Worm (Caenorhabditis elegans) whole organism, L2 larva: ENCODE data around the gene skn-1.

Experiments used
- C34F6.9 ChIP-seq: fragments of 150-350 bp; optimal IDR thresholded peaks from 2 replicates; lab custom pipeline; 2014; ENCODE audit warnings: missing biosample characterization, missing genetic modification characterization
- R02D3.7 ChIP-seq: fragments of 150-350 bp; optimal IDR thresholded peaks from 2 replicates; lab custom pipeline; 2014; ENCODE audit warnings: missing biosample characterization, missing genetic modification characterization
- Y55F3AM.14 ChIP-seq: fragments of 200-800 bp; sonication (Bioruptor generic); optimal IDR thresholded peaks from 2 replicates; lab custom pipeline; 2018; ENCODE audit warnings: mild to moderate bottlenecking, missing genetic modification characterization, missing compliant biosample characterization
- ZK546.5 ChIP-seq: sonication (generic microtip); optimal IDR thresholded peaks from 2 replicates; lab custom pipeline; 2017; ENCODE audit warnings: missing biosample characterization, missing genetic modification characterization
- alr-1 ChIP-seq: fragments of 150-350 bp; optimal IDR thresholded peaks from 2 replicates; lab custom pipeline; 2014; ENCODE audit warnings: missing biosample characterization, missing genetic modification characterization
- aly-2 ChIP-seq: fragments of 150-350 bp; optimal IDR thresholded peaks from 2 replicates; lab custom pipeline; 2014; ENCODE audit warnings: missing biosample characterization, missing genetic modification characterization
- ama-1 ChIP-seq: fragments of 150-350 bp; optimal IDR thresholded peaks from 2 replicates; lab custom pipeline; 2018; ENCODE audit warnings: inconsistent platforms
- blmp-1 ChIP-seq: sonication (generic microtip); optimal IDR thresholded peaks from 2 replicates; lab custom pipeline; 2017; ENCODE audit warnings: missing genetic modification characterization, mild to moderate bottlenecking, missing compliant biosample characterization, antibody characterized with exemption, moderate library complexity; ENCODE audit not compliant: insufficient read depth
- ceh-16 ChIP-seq: fragments of 150-350 bp; optimal IDR thresholded peaks from 2 replicates; lab custom pipeline; 2014; ENCODE audit warnings: missing biosample characterization, missing genetic modification characterization
- ceh-82 ChIP-seq: fragments of 150-350 bp; optimal IDR thresholded peaks from 2 replicates; lab custom pipeline; 2014; ENCODE audit warnings: missing biosample characterization, missing genetic modification characterization
- egl-27 ChIP-seq: sonication (generic microtip); optimal IDR thresholded peaks from 3 replicates; lab custom pipeline; 2017; ENCODE audit warnings: missing biosample characterization, missing genetic modification reagents, missing genetic modification characterization
- fos-1 ChIP-seq: fragments of 150-350 bp; optimal IDR thresholded peaks from 2 replicates; lab custom pipeline; 2014; ENCODE audit warnings: missing biosample characterization, missing genetic modification characterization
- gmeb-1 ChIP-seq: fragments of 150-350 bp; optimal IDR thresholded peaks from 2 replicates; lab custom pipeline; 2014; ENCODE audit warnings: missing biosample characterization, missing genetic modification characterization
- lin-13 ChIP-seq: fragments of 150-350 bp; optimal IDR thresholded peaks from 2 replicates; lab custom pipeline; 2014; ENCODE audit warnings: missing biosample characterization, missing genetic modification reagents, missing genetic modification characterization
- lin-39 ChIP-seq: fragments of 150-350 bp; optimal IDR thresholded peaks from 2 replicates; lab custom pipeline; 2014; ENCODE audit warnings: missing biosample characterization, missing genetic modification reagents, missing genetic modification characterization
- lsy-2 ChIP-seq, 2 experiments: fragments of 150-350 bp in 1 of 2; sonication (generic microtip) in 1 of 2; optimal IDR thresholded peaks; 2 replicates each; lab custom pipeline; 2014 to 2017; ENCODE audit warnings: missing biosample characterization in 2 of 2, missing genetic modification characterization in 2 of 2
- mab-5 ChIP-seq: fragments of 150-350 bp; optimal IDR thresholded peaks from 2 replicates; lab custom pipeline; 2014; ENCODE audit warnings: missing biosample characterization, missing genetic modification characterization
- mbf-1 ChIP-seq: sonication (generic microtip); optimal IDR thresholded peaks from 2 replicates; lab custom pipeline; 2017; ENCODE audit warnings: missing biosample characterization, missing genetic modification characterization
- mdl-1 ChIP-seq, 2 experiments: fragments of 150-350 bp in 1 of 2; sonication (generic microtip) in 1 of 2; optimal IDR thresholded peaks; 2 replicates each; lab custom pipeline; 2017; ENCODE audit warnings: missing biosample characterization in 2 of 2, missing genetic modification characterization in 2 of 2
- nhr-10 ChIP-seq: sonication (generic microtip); optimal IDR thresholded peaks from 2 replicates; lab custom pipeline; 2017; ENCODE audit warnings: missing biosample characterization, missing genetic modification characterization
- nhr-11 ChIP-seq: fragments of 150-350 bp; optimal IDR thresholded peaks from 2 replicates; lab custom pipeline; 2014; ENCODE audit warnings: missing biosample characterization, missing genetic modification characterization
- nhr-12 ChIP-seq: fragments of 150-350 bp; optimal IDR thresholded peaks from 2 replicates; lab custom pipeline; 2014; ENCODE audit warnings: missing biosample characterization, missing genetic modification characterization
- nhr-129 ChIP-seq: fragments of 150-350 bp; optimal IDR thresholded peaks from 2 replicates; lab custom pipeline; 2014; ENCODE audit warnings: missing biosample characterization, missing genetic modification characterization
- nhr-21 ChIP-seq: fragments of 150-350 bp; optimal IDR thresholded peaks from 2 replicates; lab custom pipeline; 2014; ENCODE audit warnings: missing biosample characterization, missing genetic modification characterization
- nhr-23 ChIP-seq: fragments of 150-350 bp; optimal IDR thresholded peaks from 2 replicates; lab custom pipeline; 2014; ENCODE audit warnings: missing biosample characterization, missing genetic modification reagents, missing genetic modification characterization
- nhr-237 ChIP-seq: fragments of 150-350 bp; optimal IDR thresholded peaks from 2 replicates; lab custom pipeline; 2014; ENCODE audit warnings: missing biosample characterization, missing genetic modification characterization
- nhr-25 ChIP-seq: fragments of 150-350 bp; sonication (generic microtip); optimal IDR thresholded peaks from 3 replicates; lab custom pipeline; 2014; ENCODE audit warnings: missing biosample characterization, missing genetic modification characterization
- nhr-6 ChIP-seq: fragments of 150-350 bp; optimal IDR thresholded peaks from 2 replicates; lab custom pipeline; 2014; ENCODE audit warnings: missing biosample characterization, missing genetic modification characterization
- nhr-77 ChIP-seq: fragments of 150-350 bp; optimal IDR thresholded peaks from 2 replicates; lab custom pipeline; 2014; ENCODE audit warnings: missing biosample characterization, missing genetic modification characterization
- peb-1 ChIP-seq: fragments of 150-350 bp; optimal IDR thresholded peaks from 2 replicates; lab custom pipeline; 2014; ENCODE audit warnings: missing biosample characterization, missing genetic modification characterization
- sem-4 ChIP-seq: fragments of 150-350 bp; optimal IDR thresholded peaks from 2 replicates; lab custom pipeline; 2014; ENCODE audit warnings: missing biosample characterization, missing genetic modification reagents, missing genetic modification characterization
- skn-1 ChIP-seq: sonication (generic microtip); optimal IDR thresholded peaks from 2 replicates; lab custom pipeline; 2017; ENCODE audit warnings: missing biosample characterization, missing genetic modification characterization
- sma-3 ChIP-seq: sonication (generic microtip); optimal IDR thresholded peaks from 2 replicates; lab custom pipeline; 2016; ENCODE audit warnings: missing genetic modification reagents, missing genetic modification characterization, missing compliant biosample characterization
- sma-9 ChIP-seq, 2 experiments: fragments of 150-350 bp in 1 of 2; sonication (generic microtip) in 1 of 2; optimal IDR thresholded peaks; 2 replicates each; lab custom pipeline; 2014 to 2016; ENCODE audit warnings: missing genetic modification characterization in 2 of 2, mild to moderate bottlenecking in 1 of 2, missing biosample characterization in 1 of 2, missing compliant biosample characterization in 1 of 2, missing genetic modification reagents in 1 of 2, moderate library complexity in 1 of 2
- snpc-4 ChIP-seq: fragments of 150-350 bp; optimal IDR thresholded peaks from 2 replicates; lab custom pipeline; 2014; ENCODE audit warnings: missing biosample characterization, missing genetic modification characterization
- unc-55 ChIP-seq: fragments of 150-350 bp; sonication (generic microtip); optimal IDR thresholded peaks from 3 replicates; lab custom pipeline; 2014; ENCODE audit warnings: missing biosample characterization, missing genetic modification reagents, missing genetic modification characterization
- unc-62 ChIP-seq: fragments of 150-350 bp; optimal IDR thresholded peaks from 2 replicates; lab custom pipeline; 2014; ENCODE audit warnings: missing biosample characterization, missing genetic modification reagents, missing genetic modification characterization
- zag-1 ChIP-seq: fragments of 150-350 bp; optimal IDR thresholded peaks from 2 replicates; lab custom pipeline; 2014; ENCODE audit warnings: missing biosample characterization, missing genetic modification characterization
- ztf-1 ChIP-seq: fragments of 200-800 bp; sonication (Bioruptor generic); conservative IDR thresholded peaks from 2 replicates; pipeline ENCODE4 v1.3.6; 2022; ENCODE audit warnings: missing genetic modification characterization, missing compliant biosample characterization
- ztf-4 ChIP-seq: fragments of 150-350 bp; optimal IDR thresholded peaks from 2 replicates; lab custom pipeline; 2014; ENCODE audit warnings: missing biosample characterization, missing genetic modification characterization

The skn-1 gene

DNA sequence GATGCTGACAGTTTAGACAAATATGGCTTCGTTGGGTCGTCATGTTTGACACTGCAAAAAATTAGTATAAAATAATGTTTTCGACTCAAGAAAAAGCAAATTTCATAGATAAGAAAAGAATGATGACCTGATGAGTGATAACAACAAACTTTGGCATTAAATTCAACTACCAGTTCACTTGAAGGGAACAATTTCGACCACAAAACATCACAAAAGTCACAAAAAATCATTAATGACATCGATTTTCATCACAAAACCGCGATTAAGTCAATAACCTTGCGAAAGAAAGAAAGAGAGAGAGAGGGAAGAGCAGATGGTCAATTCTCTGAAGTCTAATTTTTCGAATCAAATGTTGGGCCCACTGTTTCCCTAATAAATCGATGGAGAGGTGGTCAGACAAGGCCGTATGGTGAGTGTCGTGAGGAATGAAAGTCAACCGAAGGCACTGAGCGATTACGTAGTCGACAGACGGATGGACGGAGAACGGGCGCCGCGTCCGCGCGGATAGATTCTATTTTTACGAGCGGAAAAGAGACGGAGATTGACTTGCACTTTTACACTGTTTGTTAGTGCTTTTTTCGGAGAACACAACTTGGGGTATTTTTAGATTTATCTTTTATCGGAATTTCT is 4.3 kb upstream of the skn-1 start, which contains the start of gene bec-1:
TSS of gene bec-1 (minus strand) at position 51 of the 630 bp plus-strand sequence.
- peak; percentile 69 for TF ChIP-seq skn-1 (tag; lab: Kevin White, UChicago)
- TF ChIP-seq mab-5 (tag; lab: Kevin White, UChicago), result no peak
- no peak for TF ChIP-seq blmp-1 (tag; lab: Kevin White, UChicago)
- no peak for TF ChIP-seq aly-2 (tag; lab: Kevin White, UChicago)
- no peak for TF ChIP-seq snpc-4 (tag; lab: Kevin White, UChicago)
- no peak for TF ChIP-seq egl-27 (tag; lab: Kevin White, UChicago)
- TF ChIP-seq zag-1 (tag; lab: Kevin White, UChicago), result no peak
- peak; percentile 30 for TF ChIP-seq nhr-25 (tag; lab: Kevin White, UChicago)
- no peak for TF ChIP-seq nhr-10 (tag; lab: Kevin White, UChicago)

DNA sequence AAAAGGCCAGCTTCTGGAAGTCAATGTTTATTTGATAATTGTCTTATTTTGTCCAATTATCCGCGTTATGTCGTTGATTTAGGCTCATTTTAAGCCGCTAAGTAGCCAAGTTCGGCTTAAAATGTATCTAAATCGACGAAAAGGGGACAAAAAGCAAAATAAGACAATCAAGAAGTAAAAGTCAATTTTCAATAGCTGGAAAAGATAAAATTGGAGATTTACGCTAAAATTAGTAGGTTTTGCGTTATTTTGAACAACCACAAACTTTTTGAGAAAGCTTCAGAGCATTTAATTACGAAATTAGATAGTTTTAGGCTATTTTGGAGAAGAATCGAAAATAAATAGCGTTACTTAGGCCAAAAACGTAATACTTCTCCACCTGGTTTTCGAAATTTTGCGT is 2.7 kb upstream of the skn-1 start:
- no peak for TF ChIP-seq egl-27 (tag; lab: Kevin White, UChicago)
- no peak for TF ChIP-seq lsy-2 (tag; optimal IDR thresholded peaks at IDR 0.05; lab: Kevin White, UChicago)
- no peak for TF ChIP-seq sem-4
- TF ChIP-seq ztf-1 (GFP tag; lab: Robert Waterston, UW), result no peak
- TF ChIP-seq nhr-77 (tag; lab: Kevin White, UChicago), result no peak
- TF ChIP-seq nhr-129 (tag; lab: Kevin White, UChicago), result no peak
- no peak for TF ChIP-seq aly-2 (tag; lab: Kevin White, UChicago)
- no peak for TF ChIP-seq sma-3 (GFP tag; lab: Kevin White, UChicago)
- no peak for TF ChIP-seq lin-13
- no peak for TF ChIP-seq mab-5 (tag; lab: Kevin White, UChicago)
- TF ChIP-seq nhr-6 (tag; lab: Kevin White, UChicago), result no peak
- no peak for TF ChIP-seq zag-1 (tag; lab: Kevin White, UChicago)
- TF ChIP-seq nhr-10 (tag; lab: Kevin White, UChicago), result no peak
- no peak for TF ChIP-seq ceh-82 (tag; lab: Kevin White, UChicago)
- TF ChIP-seq lin-39, result no peak
- no peak for TF ChIP-seq ceh-16
- TF ChIP-seq sma-9 (GFP tag; optimal IDR thresholded peaks at IDR 0.05; lab: Kevin White, UChicago), result no peak
- no peak for TF ChIP-seq sma-9 (tag; optimal IDR thresholded peaks at IDR 0.05; lab: Kevin White, UChicago)
- no peak for TF ChIP-seq nhr-21 (tag; lab: Kevin White, UChicago)
- TF ChIP-seq fos-1 (tag; lab: Kevin White, UChicago), result no peak
- TF ChIP-seq, all 48 proteins: peak for 0

DNA sequence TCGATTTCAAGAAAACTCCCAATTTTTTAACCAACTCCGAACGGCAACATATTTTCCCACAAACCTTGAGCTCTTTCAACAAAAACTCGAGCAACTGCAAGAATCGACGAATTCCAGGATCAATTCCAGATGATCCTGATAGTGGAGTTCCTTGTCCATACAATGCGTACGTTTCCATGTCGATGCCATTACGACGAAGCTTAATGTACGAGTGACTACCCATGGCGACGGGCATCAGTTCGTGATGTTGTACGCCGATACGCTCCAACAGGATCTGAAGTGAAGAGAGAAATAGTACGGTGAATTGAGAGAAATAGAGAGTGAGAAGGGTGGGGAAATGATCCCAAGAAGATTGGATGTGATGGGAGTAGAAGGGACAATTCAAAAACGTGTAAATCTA is 1.9 kb upstream of the skn-1 start:
- TF ChIP-seq nhr-25 (tag; lab: Kevin White, UChicago), result no peak
- TF ChIP-seq ZK546.5 (tag; lab: Kevin White, UChicago), result no peak
- TF ChIP-seq ztf-4 (tag; lab: Kevin White, UChicago), result no peak
- TF ChIP-seq nhr-6 (tag; lab: Kevin White, UChicago), result no peak
- no peak for TF ChIP-seq unc-62 (GFP tag; lab: Kevin White, UChicago)
- TF ChIP-seq mdl-1 (tag; optimal IDR thresholded peaks at IDR 0.05; lab: Kevin White, UChicago), result no peak
- TF ChIP-seq lsy-2 (tag; optimal IDR thresholded peaks at IDR 0.05; lab: Kevin White, UChicago), result no peak
- TF ChIP-seq snpc-4 (tag; lab: Kevin White, UChicago), result no peak
- TF ChIP-seq gmeb-1 (tag; lab: Kevin White, UChicago), result no peak
- TF ChIP-seq zag-1 (tag; lab: Kevin White, UChicago), result no peak
- TF ChIP-seq, all 48 proteins: peak for 0

DNA sequence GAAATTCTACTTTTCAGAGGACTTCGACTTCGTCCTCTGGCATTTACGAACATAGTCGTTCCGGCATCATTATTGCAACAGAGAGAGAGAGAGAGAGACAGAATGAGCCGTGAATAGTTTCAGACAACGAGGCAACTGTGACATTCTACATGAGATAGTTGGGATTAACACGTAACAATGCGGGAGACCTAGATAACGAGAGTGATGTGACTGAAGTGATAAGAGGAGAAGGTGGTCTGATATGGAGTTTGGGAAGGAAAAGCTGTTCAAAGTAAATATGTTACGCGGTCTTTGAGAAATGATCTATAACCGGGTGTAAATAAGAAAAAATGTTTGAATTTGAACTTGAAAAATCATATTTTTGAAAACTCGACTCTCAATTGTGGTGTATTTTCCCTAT is 723 bp downstream of the skn-1 start:
- TF ChIP-seq zag-1 (tag; lab: Kevin White, UChicago) (no peak), unc-62 (GFP tag; lab: Kevin White, UChicago) (no peak), skn-1 (tag; lab: Kevin White, UChicago) (peak; percentile 97), mbf-1 (tag; lab: Kevin White, UChicago) (no peak), nhr-6 (tag; lab: Kevin White, UChicago) (no peak), sma-3 (GFP tag; lab: Kevin White, UChicago) (peak; percentile 18), nhr-21 (tag; lab: Kevin White, UChicago) (no peak), gmeb-1 (tag; lab: Kevin White, UChicago) (peak; percentile 6), snpc-4 (tag; lab: Kevin White, UChicago) (no peak), ceh-16 (no peak), lin-39 (no peak), ceh-82 (tag; lab: Kevin White, UChicago) (no peak), nhr-11 (tag; lab: Kevin White, UChicago) (no peak), nhr-12 (tag; lab: Kevin White, UChicago) (no peak), nhr-129 (tag; lab: Kevin White, UChicago) (peak; percentile 22), peb-1 (no peak), aly-2 (tag; lab: Kevin White, UChicago) (no peak), Y55F3AM.14 (no peak), ztf-1 (GFP tag; lab: Robert Waterston, UW) (no peak), unc-55 (GFP tag; lab: Kevin White, UChicago) (no peak), ama-1 (lab: Kevin White, UChicago) (no peak), nhr-25 (tag; lab: Kevin White, UChicago) (no peak), sem-4 (no peak), lsy-2 (tag; optimal IDR thresholded peaks at IDR 0.05; lab: Kevin White, UChicago) (no peak), mdl-1 (tag; optimal IDR thresholded peaks at IDR 0.05; lab: Kevin White, UChicago) (no peak), ztf-4 (tag; lab: Kevin White, UChicago) (no peak), mab-5 (tag; lab: Kevin White, UChicago) (no peak), nhr-237 (tag; lab: Kevin White, UChicago) (no peak), C34F6.9 (no peak), egl-27 (tag; lab: Kevin White, UChicago) (no peak), R02D3.7 (tag; lab: Kevin White, UChicago) (no peak), sma-9 (GFP tag; optimal IDR thresholded peaks at IDR 0.05; lab: Kevin White, UChicago) (peak; percentile 86), sma-9 (tag; optimal IDR thresholded peaks at IDR 0.05; lab: Kevin White, UChicago) (no peak), alr-1 (tag; lab: Kevin White, UChicago) (no peak), nhr-23 (tag; lab: Kevin White, UChicago) (no peak)
